Fruit fly (Drosophila melanogaster) S2 (cell line): ENCODE data around the gene CG2186.

Experiments
- CG8478 ChIP-seq: fragments of >200 bp; optimal IDR thresholded peaks from 2 replicates; lab custom pipeline; 2018
- CTCF ChIP-seq, 2 experiments: fragments of >200 bp; optimal IDR thresholded peaks; 2 replicates each; lab custom pipeline; 2018

The CG2186 gene

DNA sequence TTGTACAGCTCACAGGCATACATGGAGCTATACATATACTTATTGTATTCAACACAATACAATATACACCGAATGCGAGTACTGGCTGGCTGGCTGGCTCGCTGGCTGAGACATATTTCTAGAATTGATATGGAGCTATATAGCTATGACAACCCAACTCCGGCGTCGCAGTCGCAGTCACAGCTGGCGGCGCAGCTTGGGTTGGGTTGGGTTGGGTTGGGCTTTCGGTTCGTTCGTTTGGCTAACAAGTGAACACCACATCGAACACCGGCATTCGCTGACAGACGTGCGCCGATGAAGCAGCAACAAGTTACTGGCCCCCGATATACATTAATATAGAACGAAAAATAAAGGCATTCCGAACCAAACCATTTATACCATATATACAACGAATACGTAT lies 18.5 kb upstream of the CG2186 start, which contains the start of gene CG15210:
CG15210 (plus strand) TSS at position 269 of the 400 bp plus-strand sequence.
- TF ChIP-seq CTCF (optimal IDR thresholded peaks at IDR 0.05; lab: Kevin White, UChicago) (no peak), CG8478 (lab: Kevin White, UChicago) (no peak)

DNA sequence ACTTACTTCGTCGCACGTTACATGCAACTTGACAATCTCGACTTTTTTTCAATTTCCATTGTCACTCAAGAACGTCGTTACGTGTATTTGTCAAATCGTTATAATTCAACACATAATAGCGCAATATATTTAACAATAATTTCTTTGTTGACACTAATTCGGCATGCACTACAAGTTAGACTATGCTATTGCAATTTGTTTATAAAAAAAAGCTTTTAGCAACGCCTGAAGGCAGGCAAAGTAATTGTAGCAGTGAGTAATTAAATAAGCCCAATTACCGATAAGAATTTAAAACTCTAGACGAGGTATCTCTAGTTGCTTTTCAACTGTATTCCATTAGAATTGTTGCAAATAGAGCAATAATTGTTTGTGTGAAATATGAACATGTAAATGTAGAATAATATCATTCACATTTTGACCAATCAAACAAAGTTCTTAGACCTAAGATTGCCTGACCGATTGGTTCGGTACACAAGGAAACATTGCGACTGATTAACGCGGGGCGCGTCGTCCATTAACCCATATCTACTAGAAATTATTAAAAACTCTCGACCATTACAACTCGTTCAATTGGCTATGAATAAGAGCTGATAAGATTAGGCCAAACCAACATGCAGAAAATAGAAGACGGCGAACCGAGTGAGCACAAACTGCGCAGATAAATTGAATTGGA lies 16.4 kb upstream of the CG2186 start:
- TF ChIP-seq CTCF (optimal IDR thresholded peaks at IDR 0.05; lab: Kevin White, UChicago) (no peak), CG8478 (lab: Kevin White, UChicago) (no peak)

DNA sequence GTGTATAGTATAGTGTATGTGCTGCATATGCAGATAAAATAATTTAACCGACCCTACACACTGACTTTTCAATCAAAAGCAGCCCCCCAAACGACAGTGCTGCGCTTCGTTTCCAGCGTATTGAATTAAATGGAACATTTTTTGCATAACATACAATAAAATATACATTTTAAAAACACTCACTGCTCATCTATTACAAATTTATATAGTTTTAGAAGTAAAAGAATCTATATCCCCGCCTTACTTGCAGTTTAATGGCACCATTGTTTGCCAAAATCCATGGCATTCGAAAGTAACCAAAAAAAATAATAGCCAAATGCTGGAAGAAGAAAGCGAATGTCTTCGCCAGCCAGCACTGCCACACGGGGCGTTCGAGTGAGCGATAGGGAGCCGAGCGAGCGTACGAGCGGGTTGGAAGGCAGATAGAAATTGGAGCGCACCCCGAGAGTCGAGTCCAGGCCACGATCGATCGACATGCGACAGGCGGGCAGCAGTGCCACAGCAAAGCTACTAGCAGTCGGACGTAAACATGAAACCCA lies 15.7 kb upstream of the CG2186 start, which contains the start of gene CG15209:
CG15209 (plus strand) TSS at position 489 of the 539 bp plus-strand sequence.
- no peak for TF ChIP-seq CTCF (optimal IDR thresholded peaks at IDR 0.05; lab: Kevin White, UChicago)
- no peak for TF ChIP-seq CG8478 (lab: Kevin White, UChicago)

DNA sequence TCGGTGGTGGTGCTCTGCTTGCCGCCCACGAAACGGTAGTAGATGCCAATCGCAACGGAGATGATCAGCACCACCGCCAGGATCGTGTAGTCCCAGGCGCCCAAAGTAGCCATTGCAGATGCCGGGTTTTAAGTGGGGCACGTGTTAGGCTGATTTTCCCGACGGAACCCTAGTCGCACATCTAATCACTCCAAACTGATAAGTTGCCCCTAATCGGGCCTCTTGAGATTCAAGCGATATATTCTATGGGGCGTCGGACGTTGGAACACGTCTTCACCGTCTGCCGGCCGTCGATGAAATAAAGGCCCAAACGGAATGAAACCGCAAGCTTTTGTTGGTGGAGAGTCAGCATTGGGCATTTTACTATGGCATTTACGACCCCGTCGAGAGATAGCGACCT lies 12.6 kb upstream of the CG2186 start, which contains the start of gene CG32669:
CG32669 (minus strand) TSS at position 275 of the 400 bp plus-strand sequence.
- TF ChIP-seq CTCF (optimal IDR thresholded peaks at IDR 0.05; lab: Kevin White, UChicago) (no peak), CG8478 (lab: Kevin White, UChicago) (no peak)

DNA sequence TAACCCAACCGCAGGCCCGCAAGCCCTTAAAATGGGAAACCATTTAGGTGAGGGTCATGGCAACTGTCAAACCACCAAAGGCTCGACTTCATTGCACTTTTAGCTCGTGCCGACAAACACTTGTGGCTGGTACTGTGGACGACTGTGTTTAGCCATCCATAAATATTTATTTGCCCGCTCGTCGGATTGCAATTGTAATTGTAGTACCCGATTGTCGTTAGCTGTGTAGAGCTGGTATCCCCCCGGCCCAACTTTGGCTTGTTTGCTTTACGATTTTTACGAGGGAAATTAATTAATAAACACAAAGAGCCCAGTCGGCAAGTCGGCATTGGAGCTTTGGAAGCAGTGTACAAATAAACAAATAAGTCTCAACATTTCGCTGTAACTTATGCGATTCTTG lies 12.2 kb upstream of the CG2186 start:
- TF ChIP-seq CTCF (optimal IDR thresholded peaks at IDR 0.05; lab: Kevin White, UChicago) = no peak
- TF ChIP-seq CG8478 (lab: Kevin White, UChicago) = no peak

DNA sequence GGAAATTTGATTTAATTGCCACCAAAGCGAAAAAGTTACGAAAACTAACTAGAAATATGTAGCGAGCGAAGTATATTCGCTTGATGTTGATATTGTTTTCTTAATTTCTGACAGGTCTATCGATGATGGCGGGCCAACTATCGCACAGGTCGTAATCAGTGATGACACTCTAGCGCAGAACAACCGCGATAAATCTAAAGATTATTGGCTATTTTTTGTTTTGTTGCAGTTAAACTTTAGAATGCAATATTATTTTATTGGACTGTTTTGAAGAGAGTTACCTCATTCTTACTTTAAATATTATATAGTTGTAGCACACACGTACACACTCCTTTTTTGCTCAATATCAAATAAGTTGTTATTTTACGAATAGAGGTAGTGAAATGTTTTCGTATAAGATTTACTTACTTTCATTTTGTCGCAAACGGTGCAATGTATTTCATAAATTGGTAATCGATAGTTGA lies 10.5 kb upstream of the CG2186 start, which contains the start of gene sbr:
sbr (minus strand) TSS at position 121 of the 464 bp plus-strand sequence.
- TF ChIP-seq CTCF (optimal IDR thresholded peaks at IDR 0.05; lab: Kevin White, UChicago) = no peak
- TF ChIP-seq CG8478 (lab: Kevin White, UChicago) = no peak

DNA sequence GAGAGGGAATG lies 10.2 kb upstream of the CG2186 start, which contains the start of gene Pgls:
Pgls (plus strand) TSS at position 3 of the 11 bp plus-strand sequence.
- TF ChIP-seq CTCF (optimal IDR thresholded peaks at IDR 0.05; lab: Kevin White, UChicago) (no peak), CG8478 (lab: Kevin White, UChicago) (no peak)

DNA sequence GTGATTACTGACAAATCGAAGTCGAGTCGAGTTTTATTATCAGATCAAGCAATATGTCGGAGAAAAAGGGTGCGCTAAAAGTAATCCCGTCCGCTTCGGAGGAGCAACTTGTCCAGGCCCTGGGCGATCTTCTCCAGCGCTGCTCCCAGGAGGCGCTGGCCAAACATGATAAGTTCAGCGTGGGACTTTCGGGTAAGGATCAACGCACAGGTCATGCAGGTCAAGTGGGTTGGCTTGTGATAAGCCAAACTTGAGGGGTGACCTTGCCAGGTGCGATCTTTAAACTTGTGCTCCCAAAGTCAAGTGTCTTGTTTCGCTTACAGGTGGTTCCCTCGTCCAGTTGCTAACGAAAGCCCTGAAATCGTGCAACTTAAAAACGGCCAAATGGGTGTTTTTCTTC lies 10.0 kb upstream of the CG2186 start:
- no peak for TF ChIP-seq CTCF (optimal IDR thresholded peaks at IDR 0.05; lab: Kevin White, UChicago)
- no peak for TF ChIP-seq CG8478 (lab: Kevin White, UChicago)

DNA sequence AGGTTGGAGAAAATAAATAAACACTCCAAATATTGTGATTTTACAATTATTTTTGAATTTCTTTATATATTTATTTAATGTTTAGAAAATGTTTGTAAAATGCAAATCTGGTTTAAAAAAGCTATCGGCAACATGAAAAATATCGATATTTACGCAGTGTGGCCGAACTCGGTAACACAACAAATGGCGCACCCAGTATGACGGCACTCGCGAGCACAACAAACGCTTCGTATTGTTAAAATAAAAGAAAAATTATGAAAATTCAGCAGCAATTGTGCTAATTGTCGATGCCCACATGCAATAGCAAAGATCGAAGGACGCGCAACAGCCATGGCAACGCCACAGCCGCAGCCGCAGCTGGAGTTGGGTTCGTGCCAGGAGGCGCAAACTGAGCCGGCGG lies 8.9 kb upstream of the CG2186 start, which contains the start of gene CG2202:
CG2202 (plus strand) TSS at position 193 of the 400 bp plus-strand sequence.
- TF ChIP-seq CG8478 (lab: Kevin White, UChicago) (no peak), CTCF (optimal IDR thresholded peaks at IDR 0.05; lab: Kevin White, UChicago) (no peak)

DNA sequence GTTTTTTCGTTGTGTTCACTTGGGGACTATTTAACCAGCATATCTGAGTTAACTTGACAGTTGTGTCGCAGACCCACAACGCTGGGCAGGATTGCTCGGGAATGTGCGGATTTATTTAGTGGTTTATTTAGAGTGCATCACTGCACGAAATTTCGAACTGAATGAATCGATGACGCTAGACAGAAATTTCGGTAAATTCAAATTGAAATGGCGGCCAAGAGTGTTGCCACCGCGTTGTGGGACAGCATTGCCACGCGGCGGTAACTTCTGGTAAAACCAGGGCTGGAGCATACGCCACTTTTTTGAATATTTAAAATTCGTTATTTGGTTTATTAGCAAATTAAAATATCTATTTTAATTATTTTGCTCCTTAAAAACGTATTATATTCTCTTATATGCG lies 2.8 kb upstream of the CG2186 start, which contains the start of gene feo:
feo (minus strand) TSS at position 184 of the 400 bp plus-strand sequence.
- TF ChIP-seq CG8478 (lab: Kevin White, UChicago) = no peak
- TF ChIP-seq CTCF (optimal IDR thresholded peaks at IDR 0.05; lab: Kevin White, UChicago) = peak in 1 of 2 experiments; percentile 25

DNA sequence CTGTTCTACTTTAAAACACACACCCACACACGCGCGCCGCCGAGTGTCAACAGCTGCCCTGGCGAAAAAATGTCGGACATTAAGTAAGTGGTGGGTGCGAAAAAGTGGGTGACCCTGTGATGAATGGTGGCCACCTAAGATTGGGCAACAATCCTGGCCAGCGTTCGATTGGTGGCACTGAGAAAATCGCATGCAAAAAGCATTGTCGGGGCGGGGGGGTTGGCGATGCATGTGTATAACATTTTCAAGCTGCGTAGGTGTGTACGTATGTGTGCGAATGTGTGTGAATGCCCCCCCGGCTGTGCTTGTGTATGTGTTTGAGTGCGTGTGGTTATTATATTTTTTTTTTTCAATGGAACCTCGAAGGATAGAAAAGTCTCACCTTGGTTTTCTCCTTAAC lies 398 bp downstream of the CG2186 start:
- TF ChIP-seq CG8478 (lab: Kevin White, UChicago) (no peak), CTCF (optimal IDR thresholded peaks at IDR 0.05; lab: Kevin White, UChicago) (no peak)

DNA sequence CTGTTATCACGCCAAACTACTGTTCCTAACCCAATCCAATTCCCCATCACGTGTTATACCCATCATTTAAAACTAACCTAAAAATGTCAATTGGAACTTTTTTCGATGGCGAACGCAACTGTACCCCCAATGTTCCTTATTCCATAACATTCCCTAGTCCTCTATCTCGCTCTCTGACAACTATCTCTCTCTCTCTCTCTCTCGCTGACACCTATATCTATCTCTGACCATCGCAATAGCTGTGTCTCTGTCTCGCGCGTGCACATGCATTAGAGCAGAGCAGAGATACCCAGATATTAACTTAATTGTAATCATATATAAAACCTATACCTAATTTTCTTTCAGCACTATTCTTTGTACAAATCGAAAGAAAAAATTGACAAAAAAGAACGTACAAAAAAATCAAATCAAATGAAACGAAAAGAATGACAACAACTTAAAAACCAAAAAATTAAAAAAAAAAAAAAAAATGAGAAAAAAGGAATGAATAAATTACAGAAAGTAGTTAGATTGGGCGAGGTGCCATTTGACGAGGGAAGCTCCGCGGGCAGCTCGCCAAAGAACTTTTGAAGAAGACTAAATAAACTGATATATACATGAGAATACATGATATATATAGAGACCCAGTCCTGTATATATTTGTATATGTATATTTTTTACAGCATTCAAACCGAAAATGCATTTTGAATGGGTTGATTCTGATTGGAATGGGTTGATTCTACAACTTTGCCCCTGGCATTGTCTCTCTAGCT lies 8.3 kb downstream of the CG2186 start:
- peak in 1 of 2 experiments; percentile 14 for TF ChIP-seq CTCF (optimal IDR thresholded peaks at IDR 0.05; lab: Kevin White, UChicago)
- TF ChIP-seq CG8478 (lab: Kevin White, UChicago) = no peak

DNA sequence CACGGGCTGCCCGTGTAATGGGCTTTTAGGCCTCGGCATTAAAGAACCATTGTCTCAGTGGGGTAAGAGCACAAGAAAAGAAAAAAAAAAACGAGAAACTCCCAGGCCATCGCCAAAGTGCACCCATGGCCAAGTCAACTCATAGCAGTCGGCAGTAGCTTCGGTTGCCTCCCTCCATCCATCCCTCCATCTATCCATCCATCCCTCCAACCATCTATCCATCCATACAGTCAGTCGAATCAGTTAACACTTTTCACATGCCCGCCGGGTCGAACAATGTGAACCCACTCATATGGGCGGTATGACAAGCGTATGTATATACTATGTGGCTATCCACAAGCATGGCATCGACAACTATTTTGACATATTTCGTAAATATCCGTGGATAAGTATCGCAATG lies 10.2 kb downstream of the CG2186 start:
- TF ChIP-seq CG8478 (lab: Kevin White, UChicago) (no peak), CTCF (optimal IDR thresholded peaks at IDR 0.05; lab: Kevin White, UChicago) (no peak)

DNA sequence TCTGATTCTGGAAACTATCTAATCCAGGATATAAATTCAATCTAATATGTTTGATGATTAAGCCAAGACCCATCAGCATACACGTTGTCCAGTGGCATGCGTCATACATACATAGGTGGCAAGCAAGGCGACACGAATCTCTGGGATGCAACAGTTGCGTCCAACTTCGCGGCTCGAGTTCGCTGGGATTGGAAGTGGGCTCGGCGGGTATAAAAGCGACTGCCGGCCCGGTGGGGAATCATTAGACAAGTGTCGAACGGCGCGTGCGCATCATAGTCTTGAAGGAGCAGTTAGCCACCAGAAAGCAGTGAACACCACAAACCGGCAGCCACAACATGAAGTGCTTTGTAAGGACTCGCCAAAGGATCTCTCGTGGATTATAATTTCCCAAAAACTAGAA lies 11.6 kb downstream of the CG2186 start, which contains the start of gene CG2157:
CG2157 (plus strand) TSS at position 240 of the 400 bp plus-strand sequence.
- TF ChIP-seq CG8478 (lab: Kevin White, UChicago) (no peak), CTCF (optimal IDR thresholded peaks at IDR 0.05; lab: Kevin White, UChicago) (no peak)

DNA sequence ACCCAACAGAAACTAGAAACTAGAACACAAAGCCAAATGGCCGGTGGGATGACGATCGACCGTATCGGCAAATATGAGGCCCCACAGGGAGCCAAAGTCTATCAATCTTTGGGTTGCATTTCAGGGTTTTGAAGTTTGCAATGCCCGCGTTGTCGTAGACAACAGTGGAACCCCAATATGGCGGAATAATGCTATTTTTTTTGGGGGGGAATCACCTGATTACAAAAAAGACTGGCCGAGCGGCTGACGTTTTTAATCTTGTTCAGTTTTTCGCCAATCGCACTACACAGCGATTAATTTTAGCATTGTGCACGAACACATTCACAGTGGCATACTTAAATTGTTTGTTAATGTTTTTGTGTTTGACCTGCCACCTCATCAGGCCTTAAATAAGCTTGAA lies 19.0 kb downstream of the CG2186 start:
- no peak for TF ChIP-seq CG8478 (lab: Kevin White, UChicago)
- no peak for TF ChIP-seq CTCF (optimal IDR thresholded peaks at IDR 0.05; lab: Kevin White, UChicago)
